Worm (Caenorhabditis elegans) whole organism, late embryonic: ENCODE measurements around the gene Y57E12B.1.

ENCODE experiments used
- C38D4.7 ChIP-seq: fragments of 200-800 bp; sonication (Bioruptor generic); optimal IDR thresholded peaks from 2 replicates; lab custom pipeline; 2018; ENCODE audit warnings: mild to moderate bottlenecking, missing genetic modification characterization, moderate library complexity, missing compliant biosample characterization
- F13H6.1 ChIP-seq: sonication (generic microtip); optimal IDR thresholded peaks from 2 replicates; lab custom pipeline; 2016; ENCODE audit warnings: missing genetic modification characterization, missing compliant biosample characterization
- T23F11.4 ChIP-seq: fragments of 200-800 bp; sonication (Bioruptor generic); optimal IDR thresholded peaks from 2 replicates; lab custom pipeline; 2018; ENCODE audit warnings: mild to moderate bottlenecking, missing genetic modification characterization, missing compliant biosample characterization
- ahr-1 ChIP-seq: sonication (generic microtip); optimal IDR thresholded peaks from 2 replicates; lab custom pipeline; 2016; ENCODE audit warnings: missing genetic modification characterization, missing compliant biosample characterization
- ceh-31 ChIP-seq: sonication (generic microtip); optimal IDR thresholded peaks from 2 replicates; lab custom pipeline; 2016; ENCODE audit warnings: missing genetic modification characterization, missing compliant biosample characterization
- ceh-48 ChIP-seq: sonication (generic microtip); optimal IDR thresholded peaks from 2 replicates; lab custom pipeline; 2016; ENCODE audit warnings: missing genetic modification characterization, inconsistent platforms, missing compliant biosample characterization
- fkh-6 ChIP-seq: sonication (generic microtip); optimal IDR thresholded peaks from 2 replicates; lab custom pipeline; 2016; ENCODE audit warnings: missing genetic modification characterization, missing compliant biosample characterization
- hlh-30 ChIP-seq: sonication (generic microtip); optimal IDR thresholded peaks from 2 replicates; lab custom pipeline; 2017; ENCODE audit warnings: antibody characterized with exemption, missing genetic modification characterization, missing compliant biosample characterization; ENCODE audit not compliant: insufficient read depth
- hlh-8 ChIP-seq: sonication (generic microtip); optimal IDR thresholded peaks from 2 replicates; lab custom pipeline; 2016; ENCODE audit warnings: missing genotype, missing genetic modification characterization, missing compliant biosample characterization
- pag-3 ChIP-seq: sonication (generic microtip); optimal IDR thresholded peaks from 2 replicates; lab custom pipeline; 2016; ENCODE audit warnings: missing compliant biosample characterization, missing genetic modification characterization, borderline replicate concordance
- pqm-1 ChIP-seq: sonication (generic microtip); optimal IDR thresholded peaks from 2 replicates; lab custom pipeline; 2016; ENCODE audit warnings: missing genetic modification characterization, missing compliant biosample characterization
- tbx-2 ChIP-seq: sonication (generic microtip); optimal IDR thresholded peaks from 2 replicates; lab custom pipeline; 2016; ENCODE audit warnings: missing genetic modification characterization, missing compliant biosample characterization
- unc-86 ChIP-seq: sonication (generic microtip); optimal IDR thresholded peaks from 2 replicates; lab custom pipeline; 2016; ENCODE audit warnings: missing genetic modification characterization, missing compliant biosample characterization

DNA sequence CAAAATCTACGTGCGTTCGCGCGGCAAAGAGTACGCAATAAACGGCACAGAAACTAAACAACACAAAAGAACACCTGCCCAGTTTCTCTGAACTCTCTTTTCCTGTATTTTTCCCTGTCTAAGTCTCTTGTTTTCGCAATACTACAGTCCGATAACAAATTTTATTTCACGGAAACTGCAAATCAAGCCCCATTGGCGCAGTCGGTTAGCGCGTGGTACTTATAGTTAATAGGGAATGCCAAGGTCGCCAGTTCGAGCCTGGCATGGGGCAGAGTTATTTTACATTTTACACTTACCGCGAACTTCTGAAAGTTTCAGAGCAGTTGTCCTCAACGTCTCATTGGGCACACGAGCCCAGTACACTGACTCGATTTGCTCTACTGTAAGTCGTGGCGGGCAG is 31.0 kb upstream of the Y57E12B.1 start:
- no peak for TF ChIP-seq ceh-31
- TF ChIP-seq pag-3 (tag; lab: Kevin White, UChicago), result no peak
- no peak for TF ChIP-seq F13H6.1 (tag; lab: Kevin White, UChicago)
- TF ChIP-seq hlh-8 (tag; lab: Kevin White, UChicago), result no peak
- TF ChIP-seq T23F11.4 (GFP tag; lab: Kevin White, UChicago), result no peak
- no peak for TF ChIP-seq ceh-48
- TF ChIP-seq fkh-6 (tag; lab: Kevin White, UChicago), result no peak
- TF ChIP-seq unc-86 (tag; lab: Kevin White, UChicago), result no peak
- no peak for TF ChIP-seq pqm-1
- TF ChIP-seq ahr-1 (tag; lab: Kevin White, UChicago), result no peak
- TF ChIP-seq tbx-2 (tag; lab: Kevin White, UChicago), result no peak
- no peak for TF ChIP-seq hlh-30
- TF ChIP-seq C38D4.7 (GFP tag; lab: Kevin White, UChicago), result no peak
